Worm (Caenorhabditis elegans): Measurements from ENCODE around the gene R10E4.11.

The R10E4.11 gene

ce11 chrIII:4302780-4303179 lies 1.9 kb upstream of the R10E4.11 start:
- no peak for TF ChIP-seq ztf-11 (tag; optimal IDR thresholded peaks at IDR 0.05)
- peak; percentile 21 for TF ChIP-seq nhr-25 (tag; optimal IDR thresholded peaks at IDR 0.05)

- TF ChIP-seq unc-39 (tag; optimal IDR thresholded peaks at IDR 0.05) (no peak), nhr-11 (tag; optimal IDR thresholded peaks at IDR 0.05) (no peak), sem-4 (tag; optimal IDR thresholded peaks at IDR 0.05) (no peak), mab-5 (tag; optimal IDR thresholded peaks at IDR 0.05) (no peak), lin-11 (tag; optimal IDR thresholded peaks at IDR 0.05) (no peak), crh-2 (tag; optimal IDR thresholded peaks at IDR 0.05) (no peak), nhr-12 (tag; optimal IDR thresholded peaks at IDR 0.05) (no peak)
These were observed 1.5 kb upstream of the R10E4.11 start, which contains the start of gene R10E4.9 for ce11 chrIII:4302293-4302692. Gene R10E4.9 (minus strand): TSS chrIII:4302393.

ce11 chrIII:4294153-4294862 lies 6.5 kb downstream of the R10E4.11 start, which contains the start of the genes nth-1 and R10E4.7:
Gene nth-1 (minus strand): TSS chrIII:4294253.
Gene R10E4.7 (plus strand): TSS chrIII:4294812.
- no peak for TF ChIP-seq mab-5 (tag; optimal IDR thresholded peaks at IDR 0.05)
- TF ChIP-seq blmp-1 (tag; optimal IDR thresholded peaks at IDR 0.05; ENCODE audit: insufficient read depth), result no peak
- TF ChIP-seq lsy-2 (tag; optimal IDR thresholded peaks at IDR 0.05), result no peak
- TF ChIP-seq sem-4 (tag; optimal IDR thresholded peaks at IDR 0.05), result no peak
- TF ChIP-seq mdl-1 (tag; optimal IDR thresholded peaks at IDR 0.05), result no peak
- no peak for TF ChIP-seq unc-55 (GFP tag; optimal IDR thresholded peaks at IDR 0.05)
- TF ChIP-seq nhr-11 (tag; optimal IDR thresholded peaks at IDR 0.05), result no peak
- TF ChIP-seq nhr-129 (tag; optimal IDR thresholded peaks at IDR 0.05), result no peak
- TF ChIP-seq F13H6.1 (tag; optimal IDR thresholded peaks at IDR 0.05), result no peak
- no peak for TF ChIP-seq nhr-77 (tag; optimal IDR thresholded peaks at IDR 0.05)

DNA sequence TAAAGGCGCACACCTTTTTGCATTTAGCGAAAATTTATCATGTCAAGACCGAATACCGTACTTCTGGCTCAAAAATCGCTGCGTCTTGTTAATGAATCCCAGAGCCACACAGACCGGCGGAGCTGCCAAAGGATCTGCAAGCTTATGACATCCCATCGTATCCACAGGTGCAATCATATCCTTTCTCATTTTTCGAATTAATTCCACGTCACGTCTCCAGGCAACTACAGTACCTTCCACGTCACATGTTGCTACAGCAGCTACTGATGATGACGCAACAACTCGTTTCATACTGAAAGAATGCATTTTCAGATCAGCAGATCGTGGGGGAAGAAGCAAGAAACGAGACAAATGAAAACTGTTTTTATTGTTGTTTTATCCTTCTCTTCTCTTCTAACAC lies 7.7 kb downstream of the R10E4.11 start, which contains the start of gene R10E4.6:
TSS of gene R10E4.6 (plus strand) at position 301 of the 400 bp plus-strand sequence.
- TF ChIP-seq nhr-237 (tag; optimal IDR thresholded peaks at IDR 0.05) (no peak), nhr-10 (tag; optimal IDR thresholded peaks at IDR 0.05) (no peak)

- TF ChIP-seq C34F6.9 (tag; optimal IDR thresholded peaks at IDR 0.05) (peak; percentile 66), lsy-2 (tag; optimal IDR thresholded peaks at IDR 0.05) (peak in 1 of 2 experiments; percentile 48), skn-1 (tag; optimal IDR thresholded peaks at IDR 0.05) (no peak), sem-4 (tag; optimal IDR thresholded peaks at IDR 0.05) (no peak), alr-1 (tag; optimal IDR thresholded peaks at IDR 0.05) (no peak), unc-55 (GFP tag; optimal IDR thresholded peaks at IDR 0.05) (peak; percentile 70), gmeb-1 (tag; optimal IDR thresholded peaks at IDR 0.05) (peak; percentile 70), nhr-11 (tag; optimal IDR thresholded peaks at IDR 0.05) (no peak), crh-2 (tag; optimal IDR thresholded peaks at IDR 0.05) (peak; percentile 8)
These were observed 9.6 kb downstream of the R10E4.11 start, which contains the start of gene mcm-5 for ce11 chrIII:4291216-4291691. Gene mcm-5 (minus strand): TSS chrIII:4291266.

DNA sequence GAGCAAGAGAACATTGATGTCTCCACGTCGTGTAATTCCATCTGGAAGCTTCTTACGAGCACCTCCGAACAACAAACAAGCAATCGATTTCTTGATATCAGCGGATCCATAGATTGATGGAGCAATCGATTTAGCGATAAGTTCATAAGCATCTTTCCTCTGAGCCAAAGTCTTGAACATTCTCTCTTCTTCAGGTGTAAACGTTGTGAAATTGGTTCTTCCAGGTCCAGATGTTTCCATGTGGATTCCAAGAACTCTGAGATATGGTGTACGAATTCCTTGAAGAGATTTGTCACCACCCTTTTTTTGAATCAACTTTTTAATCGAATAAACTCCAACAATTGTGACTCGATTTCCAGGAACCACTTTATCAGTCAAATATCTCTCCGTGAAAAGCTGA lies 10.9 kb downstream of the R10E4.11 start:
- TF ChIP-seq skn-1 (tag; optimal IDR thresholded peaks at IDR 0.05) (no peak), sma-3 (GFP tag; optimal IDR thresholded peaks at IDR 0.05) (no peak), ztf-1 (GFP tag; conservative IDR thresholded peaks at IDR 0.05) (no peak), sma-9 (GFP tag; optimal IDR thresholded peaks at IDR 0.05) (no peak), sma-9 (tag; optimal IDR thresholded peaks at IDR 0.05) (no peak), mab-5 (tag; optimal IDR thresholded peaks at IDR 0.05) (no peak), nhr-129 (tag; optimal IDR thresholded peaks at IDR 0.05) (no peak)

DNA sequence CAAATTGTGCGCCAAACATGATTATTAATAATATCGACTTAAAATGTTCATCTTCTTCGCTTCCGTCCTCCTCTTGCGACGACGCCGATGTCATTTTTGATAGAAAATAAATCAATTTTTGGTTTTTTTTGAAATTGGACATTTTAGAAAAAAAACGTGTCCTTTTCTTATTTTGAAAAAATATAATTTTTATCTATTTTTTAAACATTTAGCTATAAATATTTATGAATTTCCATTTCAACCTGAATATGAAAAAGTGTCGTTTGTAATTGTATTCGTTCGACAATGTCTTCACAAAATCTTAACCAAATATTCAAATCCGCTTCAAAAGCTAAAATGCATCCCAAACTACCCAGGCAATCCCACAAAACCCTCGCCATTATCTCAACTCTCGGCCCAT lies 13.5 kb downstream of the R10E4.11 start, which contains the start of gene R10E4.3:
TSS of gene R10E4.3 (minus strand) at position 101 of the 400 bp plus-strand sequence.
- TF ChIP-seq lsy-2 (tag; optimal IDR thresholded peaks at IDR 0.05), result no peak
- no peak for TF ChIP-seq R02D3.7 (tag; optimal IDR thresholded peaks at IDR 0.05)
- TF ChIP-seq alr-1 (tag; optimal IDR thresholded peaks at IDR 0.05), result no peak
- TF ChIP-seq ztf-11 (tag; optimal IDR thresholded peaks at IDR 0.05), result no peak
- no peak for TF ChIP-seq nhr-129 (tag; optimal IDR thresholded peaks at IDR 0.05)
- no peak for TF ChIP-seq nhr-23 (tag; optimal IDR thresholded peaks at IDR 0.05)
- TF ChIP-seq dmd-4 (tag; optimal IDR thresholded peaks at IDR 0.05), result no peak
- no peak for TF ChIP-seq lin-39 (tag; optimal IDR thresholded peaks at IDR 0.05)
- no peak for TF ChIP-seq F13H6.1 (tag; optimal IDR thresholded peaks at IDR 0.05)
- no peak for TF ChIP-seq unc-39 (tag; optimal IDR thresholded peaks at IDR 0.05)

Data from whole organism, L2 larva.